Fruit fly (Drosophila melanogaster): ENCODE measurements around the gene Non2.

The Non2 gene

dm6 chr3L:2805956-2806527 lies 39.2 kb downstream of the Non2 start (continued):
- TF ChIP-seq Ets96B (tag; optimal IDR thresholded peaks at IDR 0.05), result peak; percentile 18
- TF ChIP-seq net (GFP tag; optimal IDR thresholded peaks at IDR 0.05), result no peak
- peak; percentile 85 for TF ChIP-seq CG11294 (GFP tag; IDR thresholded peaks at IDR 0.05)
- peak; percentile 83 for TF ChIP-seq Gug (GFP tag; IDR thresholded peaks at IDR 0.05)
- peak; percentile 27 for TF ChIP-seq vri (GFP tag; optimal IDR thresholded peaks at IDR 0.05)
- no peak for TF ChIP-seq CG6276 (GFP tag; optimal IDR thresholded peaks at IDR 0.05)
- peak; percentile 31 for TF ChIP-seq CG34406 (GFP tag; optimal IDR thresholded peaks at IDR 0.05)
- TF ChIP-seq fd85E (GFP tag; optimal IDR thresholded peaks at IDR 0.05), result peak; percentile 2
- TF ChIP-seq acj6 (GFP tag; optimal IDR thresholded peaks at IDR 0.05), result peak; percentile 53
- no peak for TF ChIP-seq CG10669 (GFP tag; optimal IDR thresholded peaks at IDR 0.05)
- TF ChIP-seq OdsH (GFP tag; optimal IDR thresholded peaks at IDR 0.05), result peak; percentile 61
- TF ChIP-seq Blimp-1 (GFP tag; optimal IDR thresholded peaks at IDR 0.05), result no peak
- TF ChIP-seq svp (GFP tag), result peak; percentile 92
- peak; percentile 17 for TF ChIP-seq pdm3 (GFP tag; optimal IDR thresholded peaks at IDR 0.05)
- peak; percentile 28 for TF ChIP-seq Sox14 (GFP tag; optimal IDR thresholded peaks at IDR 0.05)
- peak; percentile 35 for TF ChIP-seq Sox15 (GFP tag; optimal IDR thresholded peaks at IDR 0.05)
- TF ChIP-seq CG4318 (GFP tag; optimal IDR thresholded peaks at IDR 0.05), result no peak
- peak; percentile 60 for TF ChIP-seq Sox102F (GFP tag; optimal IDR thresholded peaks at IDR 0.05)
- no peak for TF ChIP-seq Lpt (GFP tag; optimal IDR thresholded peaks at IDR 0.05)
- TF ChIP-seq Eip93F (GFP tag; optimal IDR thresholded peaks at IDR 0.05), result peak; percentile 10
- TF ChIP-seq CG9139 (GFP tag; optimal IDR thresholded peaks at IDR 0.05), result no peak
- TF ChIP-seq CG31627 (GFP tag; optimal IDR thresholded peaks at IDR 0.05), result peak; percentile 60
- TF ChIP-seq CG6792 (GFP tag; optimal IDR thresholded peaks at IDR 0.05), result peak; percentile 70
- TF ChIP-seq achi (GFP tag; optimal IDR thresholded peaks at IDR 0.05), result peak; percentile 35
- TF ChIP-seq CG16779 (tag; optimal IDR thresholded peaks at IDR 0.05), result no peak
- no peak for TF ChIP-seq salr (GFP tag; optimal IDR thresholded peaks at IDR 0.05)
- TF ChIP-seq fd59A (GFP tag; optimal IDR thresholded peaks at IDR 0.05), result no peak
- peak; percentile 15 for TF ChIP-seq CG32006 (GFP tag; optimal IDR thresholded peaks at IDR 0.05)
- TF ChIP-seq CG10631 (GFP tag; optimal IDR thresholded peaks at IDR 0.05), result peak; percentile 47

DNA sequence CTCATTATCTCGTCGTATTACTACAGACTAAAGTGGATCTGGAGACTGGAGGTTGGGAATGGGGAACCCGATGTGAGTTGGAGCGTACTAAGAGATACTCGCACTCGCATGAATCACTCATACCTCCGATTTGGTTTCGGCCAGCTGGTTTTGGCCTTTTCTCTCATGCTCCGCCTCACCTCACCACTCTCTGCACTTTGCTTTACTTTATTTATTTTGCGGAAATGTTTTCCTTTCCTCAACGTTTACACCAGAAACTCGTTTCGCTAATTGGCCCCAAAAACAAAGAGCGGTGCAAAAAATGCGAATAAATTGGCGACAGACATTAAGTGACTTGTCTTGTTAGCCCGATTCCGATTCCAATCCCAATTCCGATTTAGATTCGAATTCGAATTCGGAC lies 40.6 kb downstream of the Non2 start:
- TF ChIP-seq Eip75B (GFP tag; optimal IDR thresholded peaks at IDR 0.05), result peak; percentile 14
- TF ChIP-seq CG8632 (GFP tag; optimal IDR thresholded peaks at IDR 0.05), result no peak
- TF ChIP-seq CG6276 (GFP tag; optimal IDR thresholded peaks at IDR 0.05), result peak; percentile 2
- no peak for TF ChIP-seq Ets21C (GFP tag; optimal IDR thresholded peaks at IDR 0.05)
- no peak for TF ChIP-seq CG3919 (GFP tag; optimal IDR thresholded peaks at IDR 0.05)
- TF ChIP-seq CG1621 (tag; optimal IDR thresholded peaks at IDR 0.05), result no peak
- no peak for TF ChIP-seq topi (GFP tag; optimal IDR thresholded peaks at IDR 0.05)
- peak; percentile 45 for TF ChIP-seq vri (GFP tag; optimal IDR thresholded peaks at IDR 0.05)
- TF ChIP-seq achi (GFP tag; optimal IDR thresholded peaks at IDR 0.05), result no peak
- peak; percentile 23 for TF ChIP-seq CG6854 (GFP tag; optimal IDR thresholded peaks at IDR 0.05)
- TF ChIP-seq CG34406 (GFP tag; optimal IDR thresholded peaks at IDR 0.05), result no peak
- 0 out of 2 replicates have a peak, but pooled peaks have one; percentile 24 for TF ChIP-seq CG15336 (GFP tag; IDR thresholded peaks at IDR 0.05)
- TF ChIP-seq CG10631 (GFP tag; optimal IDR thresholded peaks at IDR 0.05), result no peak
- no peak for TF ChIP-seq cyc (GFP tag; optimal IDR thresholded peaks at IDR 0.05)
- peak; percentile 37; the same call in 1 of the 3 replicates for TF ChIP-seq CG6163 (GFP tag; IDR thresholded peaks at IDR 0.05)
- peak; percentile 67 for TF ChIP-seq Eip78C (GFP tag)
- no peak for TF ChIP-seq CG16779 (tag; optimal IDR thresholded peaks at IDR 0.05)
- peak; percentile 23 for TF ChIP-seq Sox102F (GFP tag; optimal IDR thresholded peaks at IDR 0.05)
- no peak for TF ChIP-seq CG3032 (tag; optimal IDR thresholded peaks at IDR 0.05)
- no peak for TF ChIP-seq CG8319 (GFP tag; optimal IDR thresholded peaks at IDR 0.05)
- TF ChIP-seq fkh (GFP tag; optimal IDR thresholded peaks at IDR 0.05), result no peak
- TF ChIP-seq CG6808 (GFP tag; optimal IDR thresholded peaks at IDR 0.05), result no peak
- no peak for TF ChIP-seq CG9139 (GFP tag; optimal IDR thresholded peaks at IDR 0.05)
- TF ChIP-seq Eip93F (GFP tag; optimal IDR thresholded peaks at IDR 0.05), result no peak
